Fruit fly (Drosophila melanogaster) S2 (cell line): ENCODE results near the gene Naa40.

Experiments used
- CG8478 ChIP-seq: fragments of >200 bp; optimal IDR thresholded peaks from 2 replicates; lab custom pipeline; 2018
- CTCF ChIP-seq, 2 experiments: fragments of >200 bp; optimal IDR thresholded peaks; 2 replicates each; lab custom pipeline; 2018

dm6 chr3R:29675333-29675732, 49.4 kb downstream of the Naa40 start, which contains the start of the genes Bub3 and Cap-D2:
- TF ChIP-seq CG8478 (lab: Kevin White, UChicago) (no peak), CTCF (optimal IDR thresholded peaks at IDR 0.05; lab: Kevin White, UChicago) (no peak)
